Fruit fly (Drosophila melanogaster) whole organism, embryonic: ENCODE results near the gene CG13601.

Experiments used
- Ada2b ChIP-seq: fragments of 200-800 bp; sonication (Bioruptor generic); IDR thresholded peaks from 2 replicates; pipeline ENCODE4 v1.3.6; 2022; ENCODE audit warnings: missing biosample characterization, missing genetic modification characterization
- B-H2 ChIP-seq: fragments of 200-800 bp; sonication (Bioruptor generic); optimal IDR thresholded peaks from 2 replicates; lab custom pipeline; 2018; ENCODE audit warnings: missing biosample characterization, mild to moderate bottlenecking, missing genetic modification characterization
- CG11456 ChIP-seq: fragments of 200-800 bp; sonication (Bioruptor generic); IDR thresholded peaks from 3 replicates; pipeline ENCODE4 v1.3.6; 2022; ENCODE audit warnings: missing biosample characterization, missing genetic modification characterization
- CG11560 ChIP-seq: fragments of 200-800 bp; sonication (Bioruptor generic); IDR thresholded peaks from 3 replicates; pipeline ENCODE4 v1.3.6; 2022; ENCODE audit warnings: missing biosample characterization, missing genetic modification characterization
- CG12071 ChIP-seq: fragments of 200-800 bp; sonication (Bioruptor generic); optimal IDR thresholded peaks from 3 replicates; lab custom pipeline; 2018; ENCODE audit warnings: missing biosample characterization, mild to moderate bottlenecking, missing genetic modification characterization
- CG12659 ChIP-seq: fragments of 200-800 bp; sonication (Bioruptor generic); optimal IDR thresholded peaks from 3 replicates; lab custom pipeline; 2017; ENCODE audit warnings: mild to moderate bottlenecking, missing biosample characterization, missing genetic modification reagents, missing genetic modification characterization
- CG12942 ChIP-seq: fragments of 200-800 bp; sonication (Bioruptor generic); optimal IDR thresholded peaks from 3 replicates; lab custom pipeline; 2016; ENCODE audit warnings: missing biosample characterization, missing genetic modification characterization
- CG13296 ChIP-seq: fragments of 200-800 bp; sonication (Bioruptor generic); optimal IDR thresholded peaks from 3 replicates; lab custom pipeline; 2018; ENCODE audit warnings: missing biosample characterization, mild to moderate bottlenecking, missing genetic modification characterization
- CG14441 ChIP-seq: fragments of 200-800 bp; sonication (Bioruptor generic); IDR thresholded peaks from 2 replicates; pipeline ENCODE4 v1.3.6; 2022; ENCODE audit warnings: missing biosample characterization, missing genetic modification characterization
- CG14860 ChIP-seq: fragments of 200-800 bp; sonication (Bioruptor generic); IDR thresholded peaks from 3 replicates; pipeline ENCODE4 v1.3.6; 2022; ENCODE audit warnings: missing biosample characterization, missing genetic modification characterization; ENCODE audit not compliant: partially characterized antibody
- CG17328 ChIP-seq: fragments of 200-800 bp; sonication (Bioruptor generic); IDR thresholded peaks from 2 replicates; pipeline ENCODE4 v1.3.6; 2022; ENCODE audit warnings: missing biosample characterization, missing genetic modification characterization
- CG17802 ChIP-seq: fragments of 200-800 bp; sonication (Bioruptor generic); optimal IDR thresholded peaks from 2 replicates; lab custom pipeline; 2018; ENCODE audit warnings: missing biosample characterization, mild to moderate bottlenecking, missing genetic modification characterization, moderate library complexity
- CG17912 ChIP-seq: fragments of 200-800 bp; sonication (Bioruptor generic); optimal IDR thresholded peaks from 2 replicates; lab custom pipeline; 2018; ENCODE audit warnings: missing biosample characterization, mild to moderate bottlenecking, missing genetic modification characterization
- CG18599 ChIP-seq: fragments of 200-800 bp; sonication (Bioruptor generic); optimal IDR thresholded peaks from 3 replicates; lab custom pipeline; 2017; ENCODE audit warnings: missing biosample characterization, missing genetic modification characterization, mild to moderate bottlenecking, moderate library complexity, missing genetic modification reagents
- CG30431 ChIP-seq: fragments of 200-800 bp; sonication (Bioruptor generic); optimal IDR thresholded peaks from 2 replicates; lab custom pipeline; 2017; ENCODE audit warnings: missing biosample characterization, missing genetic modification characterization
- CG31388 ChIP-seq: fragments of 200-800 bp; sonication (Bioruptor generic); optimal IDR thresholded peaks from 2 replicates; lab custom pipeline; 2016; ENCODE audit warnings: missing biosample characterization, missing genetic modification characterization
- CG33557 ChIP-seq: fragments of 200-800 bp; sonication (Bioruptor generic); optimal IDR thresholded peaks from 2 replicates; lab custom pipeline; 2019; ENCODE audit warnings: missing biosample characterization, mild to moderate bottlenecking, missing genetic modification characterization, moderate library complexity
- CG3407 ChIP-seq: fragments of 200-800 bp; sonication (Bioruptor generic); optimal IDR thresholded peaks from 2 replicates; lab custom pipeline; 2018; ENCODE audit warnings: missing biosample characterization, mild to moderate bottlenecking, missing genetic modification characterization
- CG4404 ChIP-seq: fragments of 200-800 bp; sonication (Bioruptor generic); IDR thresholded peaks from 2 replicates; pipeline ENCODE4 v1.3.6; 2022; ENCODE audit warnings: missing biosample characterization, missing genetic modification characterization
- CG6683 ChIP-seq: fragments of 200-800 bp; sonication (Bioruptor generic); optimal IDR thresholded peaks from 2 replicates; lab custom pipeline; 2017; ENCODE audit warnings: missing biosample characterization, mild to moderate bottlenecking, missing genetic modification characterization, missing genetic modification reagents
- CG7987 ChIP-seq: fragments of 200-800 bp; sonication (Bioruptor generic); optimal IDR thresholded peaks from 2 replicates; lab custom pipeline; 2018; ENCODE audit warnings: missing biosample characterization, mild to moderate bottlenecking, missing genetic modification characterization, moderate library complexity
- CTCF ChIP-seq: fragments of 200-800 bp; sonication (Bioruptor generic); optimal IDR thresholded peaks from 2 replicates; lab custom pipeline; 2017; ENCODE audit warnings: missing biosample characterization, mild to moderate bottlenecking, missing genetic modification characterization, moderate library complexity
- CoRest ChIP-seq: fragments of 200-800 bp; sonication (Bioruptor generic); optimal IDR thresholded peaks from 3 replicates; lab custom pipeline; 2018; ENCODE audit warnings: missing biosample characterization, mild to moderate bottlenecking, missing genetic modification characterization, moderate library complexity
- D ChIP-seq, 2 experiments: fragments of 200-800 bp in 1 of 2; fragments of >200 bp in 1 of 2; sonication (Bioruptor generic) in 1 of 2; optimal IDR thresholded peaks; 2 replicates in 1 of 2; 3 replicates in 1 of 2; lab custom pipeline; 2017; ENCODE audit warnings: mild to moderate bottlenecking in 1 of 2, missing biosample characterization in 1 of 2, missing genetic modification characterization in 1 of 2, missing genetic modification reagents in 1 of 2
- Dfd ChIP-seq, 2 experiments: fragments of >200 bp; optimal IDR thresholded peaks; 2 replicates each; lab custom pipeline; 2017; ENCODE audit warnings: missing biosample characterization in 2 of 2, missing genetic modification characterization in 2 of 2
- Ets97D ChIP-seq: fragments of 200-800 bp; sonication (Bioruptor generic); optimal IDR thresholded peaks from 3 replicates; lab custom pipeline; 2016; ENCODE audit warnings: missing biosample characterization, missing genetic modification characterization
- Hr78 ChIP-seq, 2 experiments: fragments of 200-800 bp in 1 of 2; fragments of >200 bp in 1 of 2; sonication (Bioruptor generic) in 1 of 2; optimal IDR thresholded peaks; 2 replicates each; lab custom pipeline; 2017 to 2019; ENCODE audit warnings: missing biosample characterization in 2 of 2, missing genetic modification characterization in 2 of 2, mild to moderate bottlenecking in 1 of 2, moderate library complexity in 1 of 2
- Lhr ChIP-seq: fragments of 200-800 bp; sonication (Bioruptor generic); optimal IDR thresholded peaks from 3 replicates; lab custom pipeline; 2017; ENCODE audit warnings: mild to moderate bottlenecking, missing biosample characterization, missing genetic modification reagents, missing genetic modification characterization
- Meics ChIP-seq: fragments of 200-800 bp; sonication (Bioruptor generic); optimal IDR thresholded peaks from 2 replicates; lab custom pipeline; 2017; ENCODE audit warnings: missing biosample characterization, mild to moderate bottlenecking, missing genetic modification characterization
- NfI ChIP-seq: fragments of 200-800 bp; sonication (Bioruptor generic); optimal IDR thresholded peaks from 3 replicates; lab custom pipeline; 2018; ENCODE audit warnings: missing biosample characterization, mild to moderate bottlenecking, missing genetic modification characterization, moderate library complexity
- Six4 ChIP-seq: fragments of 200-800 bp; sonication (Bioruptor generic); optimal IDR thresholded peaks from 2 replicates; lab custom pipeline; 2016; ENCODE audit warnings: missing biosample characterization, missing genetic modification characterization
- Spps ChIP-seq: fragments of 200-800 bp; sonication (Bioruptor generic); optimal IDR thresholded peaks from 2 replicates; lab custom pipeline; 2018; ENCODE audit warnings: missing biosample characterization, mild to moderate bottlenecking, missing genetic modification characterization
- YL-1 ChIP-seq: fragments of 200-800 bp; sonication (Bioruptor generic); optimal IDR thresholded peaks from 3 replicates; lab custom pipeline; 2017; ENCODE audit warnings: missing biosample characterization, mild to moderate bottlenecking, missing genetic modification characterization
- ara ChIP-seq: fragments of 200-800 bp; sonication (Bioruptor generic); IDR thresholded peaks from 2 replicates; pipeline ENCODE4 v1.3.6; 2022; ENCODE audit warnings: missing biosample characterization, missing genetic modification characterization
- ash1 ChIP-seq: fragments of 200-800 bp; sonication (Bioruptor generic); optimal IDR thresholded peaks from 2 replicates; lab custom pipeline; 2018; ENCODE audit warnings: missing biosample characterization, mild to moderate bottlenecking, missing genetic modification characterization
- br ChIP-seq: fragments of >200 bp; optimal IDR thresholded peaks from 2 replicates; lab custom pipeline; 2017
- bsh ChIP-seq, 2 experiments: fragments of 200-800 bp; sonication (Bioruptor generic); optimal IDR thresholded peaks; 2 replicates each; lab custom pipeline; 2017 to 2018; ENCODE audit warnings: mild to moderate bottlenecking in 2 of 2, missing biosample characterization in 2 of 2, missing genetic modification characterization in 2 of 2, moderate library complexity in 1 of 2
- danr ChIP-seq: fragments of 200-800 bp; sonication (Bioruptor generic); IDR thresholded peaks from 2 replicates; pipeline ENCODE4 v1.3.6; 2022; ENCODE audit warnings: missing biosample characterization, missing genetic modification characterization
- esg ChIP-seq: fragments of 200-800 bp; sonication (Bioruptor generic); conservative IDR thresholded peaks from 2 replicates; pipeline ENCODE4 v1.3.6; 2022; ENCODE audit warnings: missing biosample characterization, missing genetic modification characterization
- fd3F ChIP-seq: fragments of 200-800 bp; sonication (Bioruptor generic); optimal IDR thresholded peaks from 2 replicates; lab custom pipeline; 2018; ENCODE audit warnings: missing biosample characterization, mild to moderate bottlenecking, missing genetic modification characterization, moderate library complexity
- gro ChIP-seq: fragments of 200-800 bp; sonication (Bioruptor generic); optimal IDR thresholded peaks from 2 replicates; lab custom pipeline; 2016; ENCODE audit warnings: missing biosample characterization, missing genetic modification characterization
- lab ChIP-seq: fragments of 200-800 bp; sonication (Bioruptor generic); optimal IDR thresholded peaks from 3 replicates; lab custom pipeline; 2017; ENCODE audit warnings: missing biosample characterization, missing genetic modification characterization, mild to moderate bottlenecking, moderate library complexity, missing genetic modification reagents
- nerfin-2 ChIP-seq: fragments of 200-800 bp; sonication (Bioruptor generic); IDR thresholded peaks from 2 replicates; pipeline ENCODE4 v1.3.6; 2022; ENCODE audit warnings: missing biosample characterization, missing genetic modification characterization; ENCODE audit not compliant: partially characterized antibody
- onecut ChIP-seq: fragments of 200-800 bp; sonication (Bioruptor generic); IDR thresholded peaks from 2 replicates; pipeline ENCODE4 v1.3.6; 2022; ENCODE audit warnings: missing biosample characterization, missing genetic modification characterization
- pan ChIP-seq, 4 experiments: fragments of >200 bp in 3 of 4; fragments of 200-800 bp in 1 of 4; sonication (Bioruptor generic) in 1 of 4; optimal IDR thresholded peaks in 3 of 4; IDR thresholded peaks in 1 of 4; 2 replicates each; pipeline versions ENCODE4 v1.3.6 to Lab custom; 2017 to 2022; ENCODE audit warnings: missing biosample characterization in 2 of 4, missing genetic modification characterization in 2 of 4, mixed read lengths in 1 of 4
- pros ChIP-seq: fragments of 200-800 bp; sonication (Bioruptor generic); optimal IDR thresholded peaks from 3 replicates; lab custom pipeline; 2019; ENCODE audit warnings: missing biosample characterization, mild to moderate bottlenecking, missing genetic modification characterization, moderate library complexity
- sc ChIP-seq, 3 experiments: fragments of >200 bp in 2 of 3; fragments of 200-800 bp in 1 of 3; sonication (Bioruptor generic) in 1 of 3; optimal IDR thresholded peaks; 2 replicates in 2 of 3; 3 replicates in 1 of 3; lab custom pipeline; 2017; ENCODE audit warnings: mild to moderate bottlenecking in 1 of 3, missing biosample characterization in 1 of 3, missing genetic modification characterization in 1 of 3, missing genetic modification reagents in 1 of 3
- stwl ChIP-seq: fragments of 200-800 bp; sonication (Bioruptor generic); optimal IDR thresholded peaks from 3 replicates; lab custom pipeline; 2018; ENCODE audit warnings: missing biosample characterization, mild to moderate bottlenecking, missing genetic modification characterization, moderate library complexity
- tap ChIP-seq: fragments of 200-800 bp; optimal IDR thresholded peaks from 3 replicates; lab custom pipeline; 2019; ENCODE audit warnings: missing biosample characterization, mild to moderate bottlenecking, missing genetic modification characterization, moderate library complexity

CG13601 gene

DNA sequence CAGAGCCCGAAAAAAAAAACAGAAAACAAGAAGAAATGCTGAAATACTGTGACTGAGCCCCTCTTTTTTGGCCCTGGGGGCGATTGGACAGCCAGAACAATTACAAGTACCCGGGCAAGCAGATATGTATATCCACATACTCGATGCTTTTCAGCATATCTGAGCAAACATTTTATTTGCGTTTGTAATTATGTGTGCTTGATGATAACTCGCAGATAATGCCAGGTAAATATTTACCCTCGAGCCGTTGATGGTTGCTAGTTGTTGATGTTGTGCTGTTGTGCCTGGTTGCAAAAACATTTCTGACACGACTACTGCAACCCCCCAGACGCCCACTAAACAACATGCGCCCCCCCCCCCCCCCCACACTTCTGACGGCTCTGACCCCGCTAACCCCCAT, 8.1 kb downstream of the CG13601 start (continued):
- TF ChIP-seq Ada2b (no peak), CG14441 (GFP tag; lab: Robert Waterston, UW) (no peak), Hr78 (GFP tag; optimal IDR thresholded peaks at IDR 0.05; lab: Kevin White, UChicago) (peak in 1 of 2 experiments; percentile 48), gro (GFP tag; lab: Kevin White, UChicago) (no peak), CG4404 (GFP tag; lab: Robert Waterston, UW) (no peak), Ets97D (GFP tag; lab: Kevin White, UChicago) (no peak), CG3407 (GFP tag; lab: Kevin White, UChicago) (peak; percentile 43), NfI (GFP tag; lab: Kevin White, UChicago) (peak; percentile 41), ash1 (GFP tag; lab: Kevin White, UChicago) (no peak), CG12942 (no peak), CG30431 (no peak), YL-1 (GFP tag; lab: Kevin White, UChicago) (no peak), bsh (GFP tag; optimal IDR thresholded peaks at IDR 0.05; lab: Kevin White, UChicago) (no peak), pros (GFP tag; lab: Kevin White, UChicago) (no peak), CoRest (tag; lab: Kevin White, UChicago) (peak; percentile 19), CG13296 (GFP tag; lab: Kevin White, UChicago) (peak; percentile 88), CG6683 (GFP tag; lab: Kevin White, UChicago) (peak; percentile 51), lab (GFP tag; lab: Kevin White, UChicago) (peak; percentile 85), esg (GFP tag; lab: Robert Waterston, UW) (no peak), sc (optimal IDR thresholded peaks at IDR 0.05; lab: Kevin White, UChicago) (no peak), sc (GFP tag; optimal IDR thresholded peaks at IDR 0.05; lab: Kevin White, UChicago) (no peak), CG11456 (GFP tag; lab: Robert Waterston, UW) (0 out of 3 replicates have a peak, but pooled peaks have one; percentile 33), tap (tag; lab: Kevin White, UChicago) (peak; percentile 65), CG11560 (tag; lab: Robert Waterston, UW) (no peak), Meics (peak; percentile 61), Spps (tag; lab: Kevin White, UChicago) (no peak), Lhr (GFP tag; lab: Kevin White, UChicago) (no peak), danr (GFP tag; lab: Robert Waterston, UW) (no peak), CG14860 (GFP tag; lab: Robert Waterston, UW) (no peak), ara (GFP tag; lab: Robert Waterston, UW) (no peak), stwl (tag; lab: Kevin White, UChicago) (no peak), nerfin-2 (GFP tag; lab: Robert Waterston, UW) (no peak), CG12659 (GFP tag; lab: Kevin White, UChicago) (peak; percentile 38), D (optimal IDR thresholded peaks at IDR 0.05; lab: Kevin White, UChicago) (no peak), D (GFP tag; optimal IDR thresholded peaks at IDR 0.05; lab: Kevin White, UChicago) (no peak), CG31388 (no peak), onecut (GFP tag; lab: Robert Waterston, UW) (peak; percentile 42), CG18599 (GFP tag; lab: Kevin White, UChicago) (peak; percentile 74), CTCF (peak; percentile 39), CG7987 (peak; percentile 80), CG12071 (GFP tag; lab: Kevin White, UChicago) (peak; percentile 85), fd3F (GFP tag; lab: Kevin White, UChicago) (no peak), CG17328 (GFP tag; lab: Robert Waterston, UW) (no peak), pan (optimal IDR thresholded peaks at IDR 0.05; lab: Kevin White, UChicago) (no peak), pan (GFP tag; optimal IDR thresholded peaks at IDR 0.05 in 1 of 2, IDR thresholded peaks at IDR 0.05 in 1 of 2) (peak in 1 of 2 experiments; percentile 54), CG17802 (tag; lab: Kevin White, UChicago) (no peak), Six4 (no peak), Dfd (GFP tag; optimal IDR thresholded peaks at IDR 0.05; lab: Kevin White, UChicago) (no peak), CG17912 (GFP tag; lab: Kevin White, UChicago) (peak; percentile 48), CG33557 (no peak), br (lab: Kevin White, UChicago) (no peak), B-H2 (GFP tag; lab: Kevin White, UChicago) (no peak)
